Worm (Caenorhabditis elegans) whole organism, late embryonic: Measurements from ENCODE around the gene col-167.

Source experiments
- C38D4.7 ChIP-seq: fragments of 200-800 bp; sonication (Bioruptor generic); optimal IDR thresholded peaks from 2 replicates; lab custom pipeline; 2018; ENCODE audit warnings: mild to moderate bottlenecking, missing genetic modification characterization, moderate library complexity, missing compliant biosample characterization
- F13H6.1 ChIP-seq: sonication (generic microtip); optimal IDR thresholded peaks from 2 replicates; lab custom pipeline; 2016; ENCODE audit warnings: missing genetic modification characterization, missing compliant biosample characterization
- K02D7.2 ChIP-seq: sonication (generic microtip); optimal IDR thresholded peaks from 2 replicates; lab custom pipeline; 2017; ENCODE audit warnings: mild to moderate bottlenecking, missing genetic modification characterization, missing compliant biosample characterization
- K09A11.1 ChIP-seq: sonication (generic microtip); optimal IDR thresholded peaks from 2 replicates; lab custom pipeline; 2017; ENCODE audit warnings: antibody characterized with exemption, mild to moderate bottlenecking, missing genetic modification characterization, missing compliant biosample characterization; ENCODE audit not compliant: insufficient read depth
- T23F11.4 ChIP-seq: fragments of 200-800 bp; sonication (Bioruptor generic); optimal IDR thresholded peaks from 2 replicates; lab custom pipeline; 2018; ENCODE audit warnings: mild to moderate bottlenecking, missing genetic modification characterization, missing compliant biosample characterization
- Y22D7AL.16 ChIP-seq: sonication (generic microtip); optimal IDR thresholded peaks from 2 replicates; lab custom pipeline; 2016; ENCODE audit warnings: missing genetic modification characterization, missing compliant biosample characterization
- ahr-1 ChIP-seq: sonication (generic microtip); optimal IDR thresholded peaks from 2 replicates; lab custom pipeline; 2016; ENCODE audit warnings: missing genetic modification characterization, missing compliant biosample characterization
- ceh-18 ChIP-seq: sonication (generic microtip); optimal IDR thresholded peaks from 2 replicates; lab custom pipeline; 2016; ENCODE audit warnings: missing genetic modification characterization, missing compliant biosample characterization
- ceh-22 ChIP-seq: sonication (generic microtip); optimal IDR thresholded peaks from 2 replicates; lab custom pipeline; 2017; ENCODE audit warnings: missing biosample characterization, missing genetic modification characterization
- ceh-24 ChIP-seq: sonication (generic microtip); optimal IDR thresholded peaks from 2 replicates; lab custom pipeline; 2016; ENCODE audit warnings: mild to moderate bottlenecking, missing genetic modification characterization, missing compliant biosample characterization
- ceh-31 ChIP-seq: sonication (generic microtip); optimal IDR thresholded peaks from 2 replicates; lab custom pipeline; 2016; ENCODE audit warnings: missing genetic modification characterization, missing compliant biosample characterization
- ceh-45 ChIP-seq: fragments of 200-800 bp; sonication (Bioruptor generic); IDR thresholded peaks from 2 replicates; pipeline ENCODE4 v1.3.6; 2022; ENCODE audit warnings: missing genetic modification reagents, missing genetic modification characterization, missing compliant biosample characterization
- ceh-48 ChIP-seq: sonication (generic microtip); optimal IDR thresholded peaks from 2 replicates; lab custom pipeline; 2016; ENCODE audit warnings: missing genetic modification characterization, inconsistent platforms, missing compliant biosample characterization
- ceh-9 ChIP-seq: sonication (generic microtip); optimal IDR thresholded peaks from 2 replicates; lab custom pipeline; 2016; ENCODE audit warnings: mild to moderate bottlenecking, missing genetic modification characterization, inconsistent platforms, missing compliant biosample characterization
- che-1 ChIP-seq: sonication (generic microtip); optimal IDR thresholded peaks from 2 replicates; lab custom pipeline; 2016; ENCODE audit warnings: mild to moderate bottlenecking, missing genetic modification characterization, missing compliant biosample characterization
- dmd-4 ChIP-seq: sonication (generic microtip); optimal IDR thresholded peaks from 2 replicates; lab custom pipeline; 2016; ENCODE audit warnings: borderline replicate concordance, missing genetic modification characterization, missing compliant biosample characterization
- dve-1 ChIP-seq: sonication (generic microtip); optimal IDR thresholded peaks from 2 replicates; lab custom pipeline; 2017; ENCODE audit warnings: antibody characterized with exemption, mild to moderate bottlenecking, missing genetic modification characterization, missing compliant biosample characterization
- elt-2 ChIP-seq: sonication (generic microtip); optimal IDR thresholded peaks from 2 replicates; lab custom pipeline; 2016; ENCODE audit warnings: missing genetic modification reagents, missing genetic modification characterization, missing compliant biosample characterization
- ets-4 ChIP-seq: sonication (generic microtip); optimal IDR thresholded peaks from 2 replicates; lab custom pipeline; 2016; ENCODE audit warnings: missing genetic modification characterization, missing compliant biosample characterization
- eyg-1 ChIP-seq: sonication (generic microtip); optimal IDR thresholded peaks from 2 replicates; lab custom pipeline; 2016; ENCODE audit warnings: missing genotype, missing genetic modification characterization, missing compliant biosample characterization
- gmeb-2 ChIP-seq: sonication (generic microtip); optimal IDR thresholded peaks from 2 replicates; lab custom pipeline; 2016; ENCODE audit warnings: missing genetic modification characterization, inconsistent platforms, missing compliant biosample characterization
- hlh-13 ChIP-seq: fragments of 200-800 bp; sonication (Bioruptor generic); optimal IDR thresholded peaks from 2 replicates; lab custom pipeline; 2018; ENCODE audit warnings: mild to moderate bottlenecking, missing genetic modification characterization, missing compliant biosample characterization
- hlh-15 ChIP-seq: sonication (generic microtip); optimal IDR thresholded peaks from 2 replicates; lab custom pipeline; 2016; ENCODE audit warnings: missing genetic modification characterization, missing compliant biosample characterization
- hlh-30 ChIP-seq: sonication (generic microtip); optimal IDR thresholded peaks from 2 replicates; lab custom pipeline; 2017; ENCODE audit warnings: antibody characterized with exemption, missing genetic modification characterization, missing compliant biosample characterization; ENCODE audit not compliant: insufficient read depth
- hlh-6 ChIP-seq: sonication (generic microtip); optimal IDR thresholded peaks from 2 replicates; lab custom pipeline; 2016; ENCODE audit warnings: missing genotype, missing genetic modification characterization, missing compliant biosample characterization
- hlh-8 ChIP-seq: sonication (generic microtip); optimal IDR thresholded peaks from 2 replicates; lab custom pipeline; 2016; ENCODE audit warnings: missing genotype, missing genetic modification characterization, missing compliant biosample characterization
- lin-11 ChIP-seq: fragments of 200-800 bp; sonication (Bioruptor generic); optimal IDR thresholded peaks from 2 replicates; lab custom pipeline; 2018; ENCODE audit warnings: mild to moderate bottlenecking, missing genetic modification characterization, missing compliant biosample characterization
- nfya-1 ChIP-seq: sonication (generic microtip); optimal IDR thresholded peaks from 2 replicates; lab custom pipeline; 2017; ENCODE audit warnings: missing genetic modification characterization, mild to moderate bottlenecking, missing compliant biosample characterization, antibody characterized with exemption, moderate library complexity
- nhr-232 ChIP-seq: sonication (generic microtip); optimal IDR thresholded peaks from 2 replicates; lab custom pipeline; 2016; ENCODE audit warnings: missing genetic modification characterization, missing compliant biosample characterization
- npax-4 ChIP-seq: sonication (generic microtip); optimal IDR thresholded peaks from 2 replicates; lab custom pipeline; 2016; ENCODE audit warnings: missing genetic modification characterization, missing compliant biosample characterization
- odd-2 ChIP-seq: sonication (generic microtip); optimal IDR thresholded peaks from 2 replicates; lab custom pipeline; 2017; ENCODE audit warnings: antibody characterized with exemption, mild to moderate bottlenecking, missing genetic modification characterization, missing compliant biosample characterization
- pat-9 ChIP-seq: fragments of 200-800 bp; sonication (Bioruptor generic); optimal IDR thresholded peaks from 2 replicates; lab custom pipeline; 2018; ENCODE audit warnings: mild to moderate bottlenecking, missing genetic modification characterization, moderate library complexity, missing compliant biosample characterization
- pha-2 ChIP-seq: sonication (generic microtip); optimal IDR thresholded peaks from 2 replicates; lab custom pipeline; 2017; ENCODE audit warnings: mild to moderate bottlenecking, missing genetic modification characterization, missing compliant biosample characterization
- sox-2 ChIP-seq: fragments of 200-800 bp; sonication (Bioruptor generic); IDR thresholded peaks from 2 replicates; pipeline ENCODE4 v1.3.6; 2022; ENCODE audit warnings: missing genetic modification reagents, missing genetic modification characterization, missing compliant biosample characterization
- sox-4 ChIP-seq: sonication (generic microtip); optimal IDR thresholded peaks from 2 replicates; lab custom pipeline; 2017; ENCODE audit warnings: mild to moderate bottlenecking, missing genetic modification characterization, inconsistent platforms, missing compliant biosample characterization
- syd-9 ChIP-seq: sonication (generic microtip); optimal IDR thresholded peaks from 2 replicates; lab custom pipeline; 2016; ENCODE audit warnings: mild to moderate bottlenecking, missing genetic modification characterization, moderate library complexity, missing compliant biosample characterization
- tbx-2 ChIP-seq: sonication (generic microtip); optimal IDR thresholded peaks from 2 replicates; lab custom pipeline; 2016; ENCODE audit warnings: missing genetic modification characterization, missing compliant biosample characterization
- ztf-16 ChIP-seq: sonication (generic microtip); optimal IDR thresholded peaks from 2 replicates; lab custom pipeline; 2017; ENCODE audit warnings: missing genetic modification characterization, missing compliant biosample characterization

col-167 gene

DNA sequence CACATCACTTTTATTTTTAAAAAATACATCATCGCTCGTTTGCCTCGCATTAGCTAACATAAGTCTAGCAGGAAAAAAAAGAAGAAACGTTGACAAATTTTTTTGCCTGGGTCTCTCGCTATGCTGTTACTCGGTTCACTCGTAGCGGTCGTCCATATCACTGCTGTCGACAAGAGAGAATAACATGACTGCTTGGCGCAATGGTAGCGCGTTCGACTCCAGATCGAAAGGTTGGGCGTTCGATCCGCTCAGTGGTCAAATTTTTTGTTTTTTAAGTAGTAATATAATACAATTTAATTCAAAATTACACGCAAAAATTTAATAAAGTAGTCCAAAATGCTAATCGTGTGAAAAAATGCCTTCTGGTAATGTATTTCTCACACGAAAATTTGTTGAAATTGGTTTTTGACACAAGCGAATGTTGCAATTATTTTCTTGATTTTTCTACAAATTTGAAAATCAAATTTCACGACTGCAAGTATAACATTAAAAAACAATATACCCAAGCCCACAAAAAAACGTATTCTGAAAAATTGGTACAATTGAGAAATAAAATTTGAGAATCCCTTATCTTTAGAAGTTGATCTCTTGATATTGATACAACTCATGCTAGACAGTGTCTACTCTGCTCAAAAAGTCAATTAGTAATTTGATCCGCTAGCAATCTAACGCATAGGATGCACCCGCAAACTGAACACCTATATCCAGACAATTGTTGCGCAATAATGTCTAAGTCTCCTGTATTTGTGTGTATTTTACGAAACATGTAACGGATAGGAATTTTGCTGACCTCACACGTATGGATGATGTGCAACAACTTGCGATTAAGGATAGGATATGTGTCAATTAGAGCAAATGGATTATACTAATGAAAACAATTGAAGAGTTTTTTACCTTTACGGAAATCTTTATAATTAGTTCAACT, 48.2 kb downstream of the col-167 start (continued):
- TF ChIP-seq F13H6.1 (tag; lab: Kevin White, UChicago): peak; percentile 17
- TF ChIP-seq che-1 (tag; lab: Kevin White, UChicago): peak; percentile 80
- peak; percentile 50 for TF ChIP-seq dmd-4
- TF ChIP-seq pat-9 (tag; lab: Kevin White, UChicago): peak; percentile 68
- peak; percentile 70 for TF ChIP-seq lin-11 (tag; lab: Kevin White, UChicago)
- peak; percentile 29 for TF ChIP-seq K02D7.2 (tag; lab: Kevin White, UChicago)
- peak; percentile 7 for TF ChIP-seq ceh-31 (tag; lab: Kevin White, UChicago)
- peak; percentile 33 for TF ChIP-seq nfya-1
- peak; percentile 77 for TF ChIP-seq gmeb-2 (tag; lab: Kevin White, UChicago)
- peak; percentile 43 for TF ChIP-seq hlh-13 (GFP tag; lab: Kevin White, UChicago)
- TF ChIP-seq hlh-30: no peak
- peak; percentile 61 for TF ChIP-seq ztf-16
- TF ChIP-seq nhr-232: peak; percentile 45
- TF ChIP-seq npax-4: peak; percentile 12
- TF ChIP-seq pha-2 (tag; lab: Kevin White, UChicago): peak; percentile 68
- peak; percentile 77 for TF ChIP-seq sox-4 (tag; lab: Kevin White, UChicago)
- TF ChIP-seq Y22D7AL.16 (tag; lab: Kevin White, UChicago): peak; percentile 62
- TF ChIP-seq dve-1 (tag; lab: Kevin White, UChicago): peak; percentile 26
- TF ChIP-seq ceh-48: peak; percentile 55
- TF ChIP-seq odd-2 (tag; lab: Kevin White, UChicago): no peak
- TF ChIP-seq ceh-45 (GFP tag; lab: Robert Waterston, UW): peak; percentile 64; the same call in 1 of the 2 replicates
- TF ChIP-seq sox-2 (GFP tag; lab: Robert Waterston, UW): peak; percentile 68
- TF ChIP-seq ets-4: no peak
- TF ChIP-seq eyg-1 (tag; lab: Kevin White, UChicago): peak; percentile 45
- TF ChIP-seq C38D4.7 (GFP tag; lab: Kevin White, UChicago): peak; percentile 65
- peak; percentile 51 for TF ChIP-seq ceh-24 (tag; lab: Kevin White, UChicago)
- TF ChIP-seq tbx-2: peak; percentile 49
- peak; percentile 9 for TF ChIP-seq syd-9
- TF ChIP-seq elt-2 (tag; lab: Kevin White, UChicago): peak; percentile 84
- no peak for TF ChIP-seq ceh-22 (tag; lab: Kevin White, UChicago)
- TF ChIP-seq K09A11.1 (tag; lab: Kevin White, UChicago): no peak
- peak; percentile 42 for TF ChIP-seq ceh-9 (tag; lab: Kevin White, UChicago)
- TF ChIP-seq hlh-8 (tag; lab: Kevin White, UChicago): peak; percentile 59
- TF ChIP-seq T23F11.4 (GFP tag; lab: Kevin White, UChicago): peak; percentile 49
- TF ChIP-seq hlh-15 (tag; lab: Kevin White, UChicago): peak; percentile 47
- TF ChIP-seq ceh-18 (tag; lab: Kevin White, UChicago): peak; percentile 5

DNA sequence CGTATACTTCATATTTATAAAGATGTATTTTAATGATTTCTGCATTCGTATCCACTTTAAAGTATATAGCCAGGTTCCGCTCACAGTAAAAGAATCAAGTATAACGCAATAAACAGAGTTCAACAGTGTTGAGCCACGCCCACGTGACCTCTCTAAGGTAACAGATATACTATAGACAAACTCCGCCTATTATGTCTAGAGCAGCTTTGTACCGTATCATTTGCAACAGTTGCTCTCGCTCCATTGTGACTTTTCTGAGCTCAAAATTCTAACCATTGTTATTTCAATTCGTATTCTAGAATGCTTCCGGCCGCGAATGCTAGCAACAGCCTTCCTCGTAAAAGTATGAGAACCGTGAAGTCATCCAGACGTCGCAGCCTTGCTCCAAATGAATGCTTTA, 50.1 kb downstream of the col-167 start, which contains the start of gene C03B1.17:
TSS of gene C03B1.17 (plus strand) at position 301 of the 400 bp plus-strand sequence.
- TF ChIP-seq hlh-6 (tag; lab: Kevin White, UChicago): no peak
- TF ChIP-seq ahr-1 (tag; lab: Kevin White, UChicago): no peak
- TF ChIP-seq dmd-4: no peak
- no peak for TF ChIP-seq npax-4
